Worm (Caenorhabditis elegans) whole organism, L4/young adult: ENCODE results near the gene T24B8.4.

Experiments
- dao-5 ChIP-seq: sonication (generic microtip); optimal IDR thresholded peaks from 2 replicates; lab custom pipeline; 2016; ENCODE audit warnings: missing genotype, missing genetic modification characterization, moderate library complexity, missing compliant biosample characterization
- him-1 ChIP-seq: sonication (generic microtip); optimal IDR thresholded peaks from 2 replicates; lab custom pipeline; 2016; ENCODE audit warnings: missing genotype, missing genetic modification reagents, missing genetic modification characterization, missing compliant biosample characterization

DNA sequence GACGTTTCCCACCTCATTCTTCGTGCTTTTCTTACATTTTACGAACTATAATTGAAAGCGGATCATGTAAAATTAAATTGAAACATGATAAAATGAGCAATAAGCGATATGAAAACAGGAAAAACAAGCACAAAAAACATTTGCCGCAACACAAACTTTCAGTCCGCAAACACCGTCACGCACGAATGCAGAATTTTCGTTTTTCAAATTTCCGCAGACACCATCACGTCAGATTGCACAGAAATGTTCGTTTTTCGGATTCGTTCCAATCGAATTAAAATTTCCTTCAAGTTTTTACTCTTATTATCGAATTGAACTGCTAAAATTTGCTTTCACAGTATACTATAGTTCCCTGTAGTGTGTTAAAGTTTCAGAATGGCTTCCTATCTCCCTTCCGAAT is 16.0 kb downstream of the T24B8.4 start, which contains the start of gene chmp-7:
- TF ChIP-seq him-1 (tag; lab: Kevin White, UChicago) = peak; percentile 62
- TF ChIP-seq dao-5 (tag; lab: Kevin White, UChicago) = no peak
